Fruit fly (Drosophila melanogaster): ENCODE data around the gene CG4884.

DNA sequence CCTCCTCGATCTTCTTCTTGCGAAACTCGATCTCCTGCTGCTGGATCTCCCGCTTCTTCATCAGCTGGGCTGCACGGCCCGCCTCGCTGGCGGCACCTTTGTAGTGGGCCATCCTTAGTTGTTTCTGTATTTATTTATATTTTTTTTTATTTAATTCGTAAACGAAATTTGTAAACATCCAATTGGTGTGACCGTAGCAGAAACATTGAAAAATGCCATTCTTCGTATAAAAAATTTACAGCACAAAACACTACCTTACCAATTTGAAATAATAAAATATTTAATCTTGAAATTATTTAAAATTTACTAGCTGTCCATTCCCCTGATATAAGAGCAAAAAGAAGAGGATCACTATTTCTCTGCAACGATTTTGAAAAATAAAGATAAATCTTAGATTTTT, 38.2 kb downstream of the CG4884 start, which contains the start of gene CG12259:
- TF ChIP-seq psq (optimal IDR thresholded peaks at IDR 0.05), result no peak
- no peak for TF ChIP-seq ttk (optimal IDR thresholded peaks at IDR 0.05)
- no peak for TF ChIP-seq insv (optimal IDR thresholded peaks at IDR 0.05)
- no peak for TF ChIP-seq Myc (optimal IDR thresholded peaks at IDR 0.05)
- TF ChIP-seq Sin3A (optimal IDR thresholded peaks at IDR 0.05), result no peak
- no peak for TF ChIP-seq h (optimal IDR thresholded peaks at IDR 0.05)

All from Kc167 (cell line).